Worm (Caenorhabditis elegans) whole organism, young adult: Measurements from ENCODE around the gene T24G10.2.

Source experiments
- B0019.2 ChIP-seq: fragments of 200-800 bp; sonication (Bioruptor generic); conservative IDR thresholded peaks from 2 replicates; pipeline ENCODE4 v1.3.6; 2022; ENCODE audit warnings: missing genetic modification reagents, missing genetic modification characterization, missing compliant biosample characterization
- B0035.1 ChIP-seq: sonication (generic microtip); optimal IDR thresholded peaks from 2 replicates; lab custom pipeline; 2016; ENCODE audit warnings: missing genetic modification characterization, mild to moderate bottlenecking, missing compliant biosample characterization, missing genotype, missing genetic modification reagents
- F10E7.11 ChIP-seq: sonication (generic microtip); optimal IDR thresholded peaks from 2 replicates; lab custom pipeline; 2017; ENCODE audit warnings: mild to moderate bottlenecking, missing genetic modification characterization, moderate library complexity, missing compliant biosample characterization
- F23B12.7 ChIP-seq: sonication (generic microtip); optimal IDR thresholded peaks from 2 replicates; lab custom pipeline; 2017; ENCODE audit warnings: missing genetic modification characterization, mild to moderate bottlenecking, missing compliant biosample characterization, antibody characterized with exemption, moderate library complexity; ENCODE audit not compliant: insufficient read depth
- F33H1.4 ChIP-seq: fragments of 200-800 bp; sonication (Bioruptor generic); IDR thresholded peaks from 2 replicates; pipeline ENCODE4 v1.3.6; 2022; ENCODE audit warnings: missing genetic modification reagents, missing genetic modification characterization, missing compliant biosample characterization
- F37B4.10 ChIP-seq: fragments of 200-800 bp; sonication (Bioruptor generic); IDR thresholded peaks from 2 replicates; pipeline ENCODE4 v1.3.6; 2022; ENCODE audit warnings: missing genetic modification characterization, missing compliant biosample characterization
- F49E8.2 ChIP-seq: sonication (generic microtip); optimal IDR thresholded peaks from 3 replicates; lab custom pipeline; 2017; ENCODE audit warnings: missing genetic modification characterization, mild to moderate bottlenecking, missing compliant biosample characterization, antibody characterized with exemption, moderate library complexity; ENCODE audit not compliant: insufficient read depth
- F55B11.4 ChIP-seq: sonication (generic microtip); optimal IDR thresholded peaks from 2 replicates; lab custom pipeline; 2016; ENCODE audit warnings: missing compliant biosample characterization, missing genetic modification characterization, borderline replicate concordance; ENCODE audit not compliant: insufficient read depth
- K12H6.12 ChIP-seq: fragments of 200-800 bp; sonication (Bioruptor generic); optimal IDR thresholded peaks from 2 replicates; lab custom pipeline; 2018; ENCODE audit warnings: mild to moderate bottlenecking, missing genetic modification characterization, missing compliant biosample characterization
- Y53G8AR.9 ChIP-seq: fragments of 200-800 bp; sonication (Bioruptor generic); conservative IDR thresholded peaks from 2 replicates; pipeline ENCODE4 v1.3.6; 2022; ENCODE audit warnings: missing genetic modification reagents, missing genetic modification characterization, missing compliant biosample characterization
- Y56A3A.18 ChIP-seq: fragments of 200-800 bp; sonication (Bioruptor generic); IDR thresholded peaks from 2 replicates; pipeline ENCODE4 v1.3.6; 2022; ENCODE audit warnings: missing genetic modification reagents, missing genetic modification characterization, missing compliant biosample characterization
- Y67H2A.10 ChIP-seq: fragments of 200-800 bp; sonication (Bioruptor generic); conservative IDR thresholded peaks from 2 replicates; pipeline ENCODE4 v1.3.6; 2022; ENCODE audit warnings: missing genetic modification reagents, missing genetic modification characterization, missing compliant biosample characterization
- attf-5 ChIP-seq: fragments of 200-800 bp; sonication (Bioruptor generic); optimal IDR thresholded peaks from 2 replicates; lab custom pipeline; 2018; ENCODE audit warnings: mild to moderate bottlenecking, missing genetic modification characterization, missing compliant biosample characterization
- bed-2 ChIP-seq: fragments of 200-800 bp; sonication (Bioruptor generic); IDR thresholded peaks from 2 replicates; pipeline ENCODE4 v1.3.6; 2022; ENCODE audit warnings: missing genetic modification reagents, missing genetic modification characterization, missing compliant biosample characterization
- ceh-40 ChIP-seq: fragments of 200-800 bp; sonication (Bioruptor generic); IDR thresholded peaks from 2 replicates; pipeline ENCODE4 v1.3.6; 2022; ENCODE audit warnings: missing genetic modification characterization, missing compliant biosample characterization
- ceh-58 ChIP-seq: fragments of 200-800 bp; sonication (Bioruptor generic); IDR thresholded peaks from 2 replicates; pipeline ENCODE4 v1.3.6; 2022; ENCODE audit warnings: missing genetic modification characterization, missing compliant biosample characterization
- ceh-79 ChIP-seq: sonication (generic microtip); optimal IDR thresholded peaks from 2 replicates; lab custom pipeline; 2017; ENCODE audit warnings: mild to moderate bottlenecking, missing genetic modification characterization, missing compliant biosample characterization
- chd-7 ChIP-seq: sonication (generic microtip); optimal IDR thresholded peaks from 2 replicates; lab custom pipeline; 2016; ENCODE audit warnings: mild to moderate bottlenecking, missing genetic modification characterization, moderate library complexity, missing compliant biosample characterization
- dpl-1 ChIP-seq: fragments of 150-350 bp; optimal IDR thresholded peaks from 2 replicates; lab custom pipeline; 2014; ENCODE audit warnings: missing biosample characterization, missing genetic modification reagents, missing genetic modification characterization
- egl-44 ChIP-seq: fragments of 200-800 bp; sonication (Bioruptor generic); IDR thresholded peaks from 2 replicates; pipeline ENCODE4 v1.3.6; 2022; ENCODE audit warnings: missing genetic modification reagents, missing genetic modification characterization, missing compliant biosample characterization
- egrh-3 ChIP-seq: fragments of 200-800 bp; sonication (Bioruptor generic); IDR thresholded peaks from 2 replicates; pipeline ENCODE4 v1.3.6; 2022; ENCODE audit warnings: missing genetic modification reagents, missing genetic modification characterization, missing compliant biosample characterization
- ets-4 ChIP-seq: fragments of 200-800 bp; sonication (Bioruptor generic); optimal IDR thresholded peaks from 2 replicates; lab custom pipeline; 2018; ENCODE audit warnings: mild to moderate bottlenecking, missing genetic modification characterization, missing compliant biosample characterization
- fkh-3 ChIP-seq: sonication (generic microtip); optimal IDR thresholded peaks from 2 replicates; lab custom pipeline; 2016; ENCODE audit warnings: mild to moderate bottlenecking, missing genetic modification characterization, missing compliant biosample characterization
- him-1 ChIP-seq: sonication (generic microtip); optimal IDR thresholded peaks from 2 replicates; lab custom pipeline; 2016; ENCODE audit warnings: missing genotype, missing genetic modification reagents, missing genetic modification characterization, missing compliant biosample characterization
- hlh-26 ChIP-seq: fragments of 200-800 bp; sonication (Bioruptor generic); conservative IDR thresholded peaks from 2 replicates; pipeline ENCODE4 v1.3.6; 2022; ENCODE audit warnings: missing genetic modification reagents, missing genetic modification characterization, missing compliant biosample characterization
- let-607 ChIP-seq, 2 experiments: fragments of 200-800 bp in 1 of 2; sonication (Bioruptor generic) in 1 of 2; sonication (generic microtip) in 1 of 2; optimal IDR thresholded peaks; 2 replicates each; lab custom pipeline; 2016 to 2018; ENCODE audit warnings: mild to moderate bottlenecking in 2 of 2, missing compliant biosample characterization in 2 of 2, missing genetic modification characterization in 2 of 2, moderate library complexity in 2 of 2, missing genotype in 1 of 2
- lin-35 ChIP-seq, 3 experiments: fragments of 150-350 bp in 2 of 3; sonication (generic microtip) in 1 of 3; optimal IDR thresholded peaks; 2 replicates each; lab custom pipeline; 2014 to 2018; ENCODE audit warnings: missing biosample characterization in 3 of 3, missing genetic modification characterization in 3 of 3, missing genetic modification reagents in 3 of 3
- lsy-27 ChIP-seq: sonication (generic microtip); optimal IDR thresholded peaks from 2 replicates; lab custom pipeline; 2017; ENCODE audit warnings: missing genetic modification characterization, mild to moderate bottlenecking, missing compliant biosample characterization, antibody characterized with exemption, missing genotype, borderline replicate concordance; ENCODE audit not compliant: insufficient read depth
- madf-10 ChIP-seq: sonication (generic microtip); optimal IDR thresholded peaks from 2 replicates; lab custom pipeline; 2016; ENCODE audit warnings: mild to moderate bottlenecking, missing genetic modification characterization, missing compliant biosample characterization
- madf-3 ChIP-seq: fragments of 200-800 bp; sonication (Bioruptor generic); IDR thresholded peaks from 2 replicates; pipeline ENCODE4 v1.3.6; 2022; ENCODE audit warnings: missing genetic modification reagents, missing genetic modification characterization, missing compliant biosample characterization
- madf-8 ChIP-seq: fragments of 200-800 bp; sonication (Bioruptor generic); conservative IDR thresholded peaks from 2 replicates; pipeline ENCODE4 v1.3.6; 2022; ENCODE audit warnings: missing genetic modification reagents, missing genetic modification characterization, missing compliant biosample characterization
- mcd-1 ChIP-seq: fragments of 200-800 bp; sonication (Bioruptor generic); IDR thresholded peaks from 2 replicates; pipeline ENCODE4 v1.3.6; 2022; ENCODE audit warnings: missing genetic modification reagents, missing genetic modification characterization, missing compliant biosample characterization
- mel-28 ChIP-seq: sonication (generic microtip); optimal IDR thresholded peaks from 2 replicates; lab custom pipeline; 2016; ENCODE audit warnings: borderline replicate concordance, mild to moderate bottlenecking, missing genetic modification characterization, missing compliant biosample characterization
- mes-4 ChIP-seq: sonication (generic microtip); optimal IDR thresholded peaks from 2 replicates; lab custom pipeline; 2016; ENCODE audit warnings: missing genotype, missing genetic modification characterization, missing compliant biosample characterization
- nhr-27 ChIP-seq: fragments of 200-800 bp; sonication (Bioruptor generic); optimal IDR thresholded peaks from 2 replicates; lab custom pipeline; 2018; ENCODE audit warnings: mild to moderate bottlenecking, missing genetic modification characterization, moderate library complexity, missing compliant biosample characterization
- pha-4 ChIP-seq: fragments of 150-350 bp; sonication (generic microtip); optimal IDR thresholded peaks from 2 replicates; lab custom pipeline; 2014; ENCODE audit warnings: missing biosample characterization, missing genetic modification reagents, missing genetic modification characterization
- rec-8 ChIP-seq, 2 experiments: sonication (generic microtip); optimal IDR thresholded peaks; 2 replicates each; lab custom pipeline; 2016; ENCODE audit warnings: mild to moderate bottlenecking in 2 of 2, missing genetic modification characterization in 2 of 2, missing genetic modification reagents in 2 of 2, missing genotype in 2 of 2, missing biosample characterization in 1 of 2, missing compliant biosample characterization in 1 of 2, moderate library complexity in 1 of 2
- snpc-3.4 ChIP-seq: sonication (generic microtip); optimal IDR thresholded peaks from 2 replicates; lab custom pipeline; 2017; ENCODE audit warnings: missing genetic modification characterization, mild to moderate bottlenecking, missing compliant biosample characterization, antibody characterized with exemption, moderate library complexity, missing genotype, missing genetic modification reagents
- snpc-4 ChIP-seq, 5 experiments: fragments of 150-350 bp in 1 of 5; sonication (generic microtip) in 4 of 5; optimal IDR thresholded peaks; 2 replicates each; lab custom pipeline; 2014 to 2018; ENCODE audit warnings: missing genetic modification characterization in 5 of 5, missing biosample characterization in 3 of 5, antibody characterized with exemption in 2 of 5, mild to moderate bottlenecking in 2 of 5, missing compliant biosample characterization in 2 of 5, missing genotype in 2 of 5, moderate library complexity in 2 of 5, missing genetic modification reagents in 1 of 5
- somi-1 ChIP-seq: fragments of 200-800 bp; sonication (Bioruptor generic); optimal IDR thresholded peaks from 2 replicates; lab custom pipeline; 2018; ENCODE audit warnings: mild to moderate bottlenecking, missing genetic modification characterization, missing compliant biosample characterization
- sptf-2 ChIP-seq: fragments of 200-800 bp; sonication (Bioruptor generic); optimal IDR thresholded peaks from 2 replicates; lab custom pipeline; 2018; ENCODE audit warnings: mild to moderate bottlenecking, missing genetic modification characterization, missing compliant biosample characterization
- tlf-1 ChIP-seq: fragments of 200-800 bp; sonication (Bioruptor generic); optimal IDR thresholded peaks from 2 replicates; lab custom pipeline; 2018; ENCODE audit warnings: mild to moderate bottlenecking, missing genetic modification characterization, missing compliant biosample characterization
- zfh-2 ChIP-seq: fragments of 200-800 bp; sonication (Bioruptor generic); conservative IDR thresholded peaks from 2 replicates; pipeline ENCODE4 v1.3.6; 2022; ENCODE audit warnings: missing genetic modification reagents, missing genetic modification characterization, missing compliant biosample characterization
- zim-3 ChIP-seq: sonication (generic microtip); optimal IDR thresholded peaks from 2 replicates; lab custom pipeline; 2017; ENCODE audit warnings: mild to moderate bottlenecking, missing genetic modification characterization, moderate library complexity, missing compliant biosample characterization
- ztf-22 ChIP-seq: fragments of 200-800 bp; sonication (Bioruptor generic); optimal IDR thresholded peaks from 2 replicates; lab custom pipeline; 2018; ENCODE audit warnings: mild to moderate bottlenecking, missing genetic modification characterization, moderate library complexity, missing compliant biosample characterization
- ztf-26 ChIP-seq: sonication (generic microtip); optimal IDR thresholded peaks from 2 replicates; lab custom pipeline; 2017; ENCODE audit warnings: missing genetic modification characterization, missing compliant biosample characterization
- ztf-3 ChIP-seq: fragments of 200-800 bp; sonication (Bioruptor generic); optimal IDR thresholded peaks from 2 replicates; lab custom pipeline; 2018; ENCODE audit warnings: mild to moderate bottlenecking, missing genetic modification characterization, missing compliant biosample characterization

Gene T24G10.2

DNA sequence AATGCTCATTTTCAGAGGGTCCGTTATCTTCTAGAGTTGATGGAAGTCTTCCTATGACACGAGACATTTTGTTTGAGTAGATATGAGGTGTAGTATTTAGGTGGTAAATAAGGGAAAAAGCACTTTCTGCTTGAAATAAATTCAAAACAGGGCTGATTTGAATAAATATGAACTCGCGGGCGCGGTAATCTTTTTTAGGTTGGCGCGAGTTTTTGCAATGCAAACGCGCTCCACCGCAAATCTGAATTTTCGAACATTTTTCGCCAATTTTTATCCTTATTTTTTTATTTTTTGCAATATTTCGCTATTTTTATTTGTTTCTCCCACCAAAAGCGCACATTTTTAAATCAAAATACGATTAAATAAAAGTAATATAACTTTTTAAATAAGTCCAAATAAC, 5.6 kb upstream of the T24G10.2 start, which contains the start of gene skpt-1 (continued):
- TF ChIP-seq attf-5 (GFP tag; lab: Kevin White, UChicago) (peak; percentile 31), ceh-58 (GFP tag; lab: Robert Waterston, UW) (no peak), Y56A3A.18 (no peak), ceh-79 (no peak), rec-8 (tag; optimal IDR thresholded peaks at IDR 0.05; lab: Kevin White, UChicago) (no peak), mcd-1 (GFP tag; lab: Robert Waterston, UW) (peak; percentile 97), pha-4 (tag; lab: Kevin White, UChicago) (no peak), zim-3 (no peak), egrh-3 (no peak), him-1 (tag; lab: Kevin White, UChicago) (peak; percentile 19), sptf-2 (no peak), tlf-1 (GFP tag; lab: Kevin White, UChicago) (peak; percentile 92), madf-3 (GFP tag; lab: Robert Waterston, UW) (peak; percentile 93), ztf-26 (no peak), ets-4 (GFP tag; lab: Kevin White, UChicago) (no peak), egl-44 (GFP tag; lab: Robert Waterston, UW) (no peak), madf-10 (tag; lab: Kevin White, UChicago) (no peak), ztf-3 (GFP tag; lab: Kevin White, UChicago) (no peak), bed-2 (GFP tag; lab: Robert Waterston, UW) (0 out of 2 replicates have a peak, but pooled peaks have one; percentile 34), let-607 (tag; optimal IDR thresholded peaks at IDR 0.05; lab: Kevin White, UChicago) (no peak), Y53G8AR.9 (GFP tag; lab: Robert Waterston, UW) (peak; percentile 87), B0035.1 (no peak), F23B12.7 (tag; lab: Kevin White, UChicago) (no peak), F33H1.4 (peak; percentile 89), dpl-1 (GFP tag; lab: Kevin White, UChicago) (peak; percentile 97), zfh-2 (GFP tag; lab: Robert Waterston, UW) (no peak), chd-7 (tag; lab: Kevin White, UChicago) (no peak), F10E7.11 (tag; lab: Kevin White, UChicago) (no peak), snpc-3.4 (peak; percentile 87), B0019.2 (GFP tag; lab: Robert Waterston, UW) (peak; percentile 94), hlh-26 (GFP tag; lab: Robert Waterston, UW) (no peak), mel-28 (tag; lab: Kevin White, UChicago) (no peak), F55B11.4 (tag; lab: Kevin White, UChicago) (no peak), F49E8.2 (peak; percentile 85), snpc-4 (GFP tag; optimal IDR thresholded peaks at IDR 0.05; lab: Kevin White, UChicago) (peak; percentile 11), snpc-4 (tag; optimal IDR thresholded peaks at IDR 0.05; lab: Kevin White, UChicago) (peak in 2 of 4 experiments; percentile 40 to 62), nhr-27 (no peak), lsy-27 (tag; lab: Kevin White, UChicago) (no peak), lin-35 (GFP tag; optimal IDR thresholded peaks at IDR 0.05; lab: Kevin White, UChicago) (peak in 2 of 3 experiments; percentile 67 to 91), F37B4.10 (GFP tag; lab: Robert Waterston, UW) (no peak), ztf-22 (GFP tag; lab: Kevin White, UChicago) (no peak), mes-4 (tag; lab: Kevin White, UChicago) (no peak), fkh-3 (tag; lab: Kevin White, UChicago) (no peak), madf-8 (GFP tag; lab: Robert Waterston, UW) (peak; percentile 97), Y67H2A.10 (0 out of 2 replicates have a peak, but pooled peaks have one; percentile 26), ceh-40 (GFP tag; lab: Robert Waterston, UW) (no peak), K12H6.12 (tag; lab: Kevin White, UChicago) (no peak), somi-1 (GFP tag; lab: Kevin White, UChicago) (no peak)
